Fruit fly (Drosophila melanogaster) whole organism, wandering third instar larva: ENCODE results near the gene Or65c.

Experiments
- Abd-B ChIP-seq: fragments of >200 bp; optimal IDR thresholded peaks from 2 replicates; lab custom pipeline; 2017; ENCODE audit warnings: missing biosample characterization, missing genetic modification characterization
- CG32264 ChIP-seq: fragments of 200-800 bp; sonication (Bioruptor generic); optimal IDR thresholded peaks from 2 replicates; lab custom pipeline; 2016; ENCODE audit warnings: missing biosample characterization, missing genetic modification characterization
- CG9705 ChIP-seq: fragments of 200-800 bp; sonication (Bioruptor generic); optimal IDR thresholded peaks from 2 replicates; lab custom pipeline; 2018; ENCODE audit warnings: missing biosample characterization, mild to moderate bottlenecking, missing genetic modification characterization
- CrebA ChIP-seq: fragments of 200-800 bp; sonication (Bioruptor generic); optimal IDR thresholded peaks from 2 replicates; lab custom pipeline; 2016; ENCODE audit warnings: missing biosample characterization, mild to moderate bottlenecking, missing genetic modification characterization, borderline replicate concordance
- Dfd ChIP-seq: fragments of >200 bp; optimal IDR thresholded peaks from 2 replicates; lab custom pipeline; 2017; ENCODE audit warnings: missing biosample characterization, missing genetic modification characterization
- Dif ChIP-seq: fragments of 200-275, 200-300 bp; sonication (Bioruptor generic); optimal IDR thresholded peaks from 2 replicates; lab custom pipeline; 2018; ENCODE audit warnings: missing biosample characterization, missing genetic modification characterization; ENCODE audit not compliant: partially characterized antibody
- GATAd ChIP-seq: sonication (Bioruptor generic); optimal IDR thresholded peaks from 2 replicates; lab custom pipeline; 2016; ENCODE audit warnings: missing biosample characterization, missing genetic modification characterization
- HLH106 ChIP-seq: fragments of 200-800 bp; optimal IDR thresholded peaks from 3 replicates; lab custom pipeline; 2019; ENCODE audit warnings: missing biosample characterization, mild to moderate bottlenecking, missing genetic modification characterization, moderate library complexity
- Hnf4 ChIP-seq: fragments of 200-800 bp; sonication (Bioruptor generic); optimal IDR thresholded peaks from 2 replicates; lab custom pipeline; 2016; ENCODE audit warnings: missing biosample characterization, mild to moderate bottlenecking, missing genetic modification characterization
- Hr78 ChIP-seq: fragments of >200 bp; optimal IDR thresholded peaks from 2 replicates; lab custom pipeline; 2017; ENCODE audit warnings: missing biosample characterization, missing genetic modification characterization
- Hr83 ChIP-seq: fragments of 200-300 bp; sonication (Bioruptor generic); optimal IDR thresholded peaks from 2 replicates; lab custom pipeline; 2016; ENCODE audit warnings: missing biosample characterization, mild to moderate bottlenecking, missing genetic modification characterization, moderate library complexity; ENCODE audit not compliant: poor library complexity, severe bottlenecking
- Jra ChIP-seq: sonication (Bioruptor generic); optimal IDR thresholded peaks from 2 replicates; lab custom pipeline; 2016; ENCODE audit warnings: missing biosample characterization, missing genetic modification characterization
- Mio ChIP-seq: sonication (Bioruptor generic); optimal IDR thresholded peaks from 2 replicates; lab custom pipeline; 2016; ENCODE audit warnings: missing biosample characterization, missing genetic modification characterization
- Myc ChIP-seq: fragments of >200 bp; optimal IDR thresholded peaks from 2 replicates; lab custom pipeline; 2017
- N ChIP-seq: fragments of >200 bp; optimal IDR thresholded peaks from 2 replicates; lab custom pipeline; 2018; ENCODE audit warnings: missing biosample characterization, missing external identifiers, missing genetic modification characterization
- OdsH ChIP-seq: fragments of 200-800 bp; sonication (Bioruptor generic); optimal IDR thresholded peaks from 2 replicates; lab custom pipeline; 2016; ENCODE audit warnings: missing biosample characterization, mild to moderate bottlenecking, missing genetic modification characterization
- Rel ChIP-seq, 2 experiments: fragments of 200-800 bp; sonication (Bioruptor generic) in 1 of 2; optimal IDR thresholded peaks; 2 replicates in 1 of 2; 3 replicates in 1 of 2; lab custom pipeline; 2016 to 2019; ENCODE audit warnings: mild to moderate bottlenecking in 2 of 2, missing biosample characterization in 2 of 2, missing genetic modification characterization in 2 of 2, moderate library complexity in 1 of 2
- Sp1 ChIP-seq: fragments of 200-800 bp; sonication (Bioruptor generic); optimal IDR thresholded peaks from 3 replicates; lab custom pipeline; 2019; ENCODE audit warnings: missing biosample characterization, mild to moderate bottlenecking, missing genetic modification characterization, moderate library complexity
- Vsx2 ChIP-seq: fragments of 200-300, 225-300 bp; sonication (Bioruptor generic); optimal IDR thresholded peaks from 2 replicates; lab custom pipeline; 2018; ENCODE audit warnings: missing biosample characterization, missing genetic modification characterization; ENCODE audit not compliant: partially characterized antibody
- br ChIP-seq: fragments of 200-800 bp; sonication (Bioruptor generic); optimal IDR thresholded peaks from 2 replicates; lab custom pipeline; 2016; ENCODE audit warnings: missing biosample characterization, missing genetic modification characterization
- brk ChIP-seq: fragments of 200-800 bp; sonication (Bioruptor generic); optimal IDR thresholded peaks from 2 replicates; lab custom pipeline; 2016; ENCODE audit warnings: missing biosample characterization, mild to moderate bottlenecking, missing genetic modification characterization
- dl ChIP-seq, 2 experiments: fragments of 175-275, 200-275 bp in 1 of 2; fragments of 200-275 bp in 1 of 2; sonication (Bioruptor generic); optimal IDR thresholded peaks; lab custom pipeline; 2018; ENCODE audit warnings: mild to moderate bottlenecking in 2 of 2, missing biosample characterization in 2 of 2, missing genetic modification characterization in 2 of 2, moderate library complexity in 2 of 2; ENCODE audit not compliant: partially characterized antibody in 2 of 2, insufficient read depth in 1 of 2
- dmrt93B ChIP-seq: fragments of 200-800 bp; sonication (Bioruptor generic); optimal IDR thresholded peaks from 2 replicates; lab custom pipeline; 2018; ENCODE audit warnings: missing biosample characterization, mild to moderate bottlenecking, missing genetic modification characterization
- dsf ChIP-seq: sonication (Bioruptor generic); optimal IDR thresholded peaks from 2 replicates; lab custom pipeline; 2016; ENCODE audit warnings: missing biosample characterization, missing genetic modification characterization, borderline replicate concordance
- ey ChIP-seq: fragments of 200-800 bp; sonication (Bioruptor generic); optimal IDR thresholded peaks from 2 replicates; lab custom pipeline; 2016; ENCODE audit warnings: missing biosample characterization, missing genetic modification characterization
- foxo ChIP-seq, 2 experiments: fragments of 200-800 bp; sonication (Bioruptor generic); optimal IDR thresholded peaks; 2 replicates in 1 of 2; 3 replicates in 1 of 2; lab custom pipeline; 2016 to 2017; ENCODE audit warnings: missing biosample characterization in 2 of 2, missing genetic modification characterization in 2 of 2
- fru ChIP-seq: fragments of 200-800 bp; sonication (Bioruptor generic); optimal IDR thresholded peaks from 3 replicates; lab custom pipeline; 2016; ENCODE audit warnings: missing biosample characterization, mild to moderate bottlenecking, missing genetic modification characterization
- h ChIP-seq: fragments of 200-800 bp; sonication (Bioruptor generic); optimal IDR thresholded peaks from 3 replicates; lab custom pipeline; 2016; ENCODE audit warnings: missing biosample characterization, mild to moderate bottlenecking, missing genetic modification characterization
- jim ChIP-seq: fragments of 175-275, 200-325 bp; sonication (Bioruptor generic); optimal IDR thresholded peaks from 2 replicates; lab custom pipeline; 2016; ENCODE audit warnings: missing biosample characterization, mild to moderate bottlenecking, missing genetic modification characterization
- lola ChIP-seq: fragments of >200 bp; optimal IDR thresholded peaks from 2 replicates; lab custom pipeline; 2017; ENCODE audit warnings: missing biosample characterization, missing genetic modification characterization
- pan ChIP-seq: fragments of >200 bp; optimal IDR thresholded peaks from 2 replicates; lab custom pipeline; 2017
- psq ChIP-seq: fragments of 200-800 bp; sonication (Bioruptor generic); optimal IDR thresholded peaks from 3 replicates; lab custom pipeline; 2017; ENCODE audit warnings: missing biosample characterization, mild to moderate bottlenecking, missing genetic modification characterization, moderate library complexity
- rgr ChIP-seq: fragments of 200-800 bp; sonication (Bioruptor generic); optimal IDR thresholded peaks from 3 replicates; lab custom pipeline; 2016; ENCODE audit warnings: missing biosample characterization, mild to moderate bottlenecking, missing genetic modification characterization
- sage ChIP-seq: fragments of 200-800 bp; sonication (Bioruptor generic); optimal IDR thresholded peaks from 2 replicates; lab custom pipeline; 2016; ENCODE audit warnings: missing biosample characterization, mild to moderate bottlenecking, missing genetic modification characterization
- sv ChIP-seq: fragments of 200-800 bp; sonication (Bioruptor generic); optimal IDR thresholded peaks from 3 replicates; lab custom pipeline; 2016; ENCODE audit warnings: missing biosample characterization, missing genetic modification characterization
- tai ChIP-seq: sonication (Bioruptor generic); optimal IDR thresholded peaks from 2 replicates; lab custom pipeline; 2016; ENCODE audit warnings: missing biosample characterization, missing genetic modification characterization
- usp ChIP-seq: fragments of >200 bp; optimal IDR thresholded peaks from 2 replicates; lab custom pipeline; 2017; ENCODE audit warnings: missing biosample characterization, missing genetic modification characterization
- woc ChIP-seq: sonication (Bioruptor generic); optimal IDR thresholded peaks from 2 replicates; lab custom pipeline; 2016; ENCODE audit warnings: missing biosample characterization, mild to moderate bottlenecking, missing genetic modification characterization

Or65c gene

dm6 chr3L:6358501-6358900, 31.1 kb downstream of the Or65c start (continued):
- peak; percentile 70 for TF ChIP-seq rgr
- TF ChIP-seq psq (GFP tag; lab: Kevin White, UChicago) = peak; percentile 24
- TF ChIP-seq Jra = peak; percentile 2
- TF ChIP-seq Vsx2 (GFP tag; lab: Kevin White, UChicago) = no peak
- peak; percentile 60 for TF ChIP-seq Hnf4 (GFP tag; lab: Kevin White, UChicago)

- TF ChIP-seq dsf (GFP tag; lab: Kevin White, UChicago) (no peak), Sp1 (GFP tag; lab: Kevin White, UChicago) (peak; percentile 84), OdsH (GFP tag; lab: Kevin White, UChicago) (peak; percentile 64), GATAd (no peak), brk (GFP tag; lab: Kevin White, UChicago) (no peak), h (GFP tag; lab: Kevin White, UChicago) (peak; percentile 63), Hnf4 (GFP tag; lab: Kevin White, UChicago) (peak; percentile 64), Vsx2 (GFP tag; lab: Kevin White, UChicago) (no peak), jim (no peak), usp (GFP tag; lab: Kevin White, UChicago) (no peak), CG32264 (GFP tag; lab: Kevin White, UChicago) (no peak), Hr78 (GFP tag; lab: Kevin White, UChicago) (no peak), N (GFP tag; lab: Kevin White, UChicago) (no peak), Abd-B (GFP tag; lab: Kevin White, UChicago) (no peak), sv (GFP tag; lab: Kevin White, UChicago) (no peak), br (GFP tag; lab: Kevin White, UChicago) (peak; percentile 61), psq (GFP tag; lab: Kevin White, UChicago) (peak; percentile 59), foxo (GFP tag; optimal IDR thresholded peaks at IDR 0.05; lab: Kevin White, UChicago) (peak in 1 of 2 experiments; percentile 89), HLH106 (tag; lab: Kevin White, UChicago) (peak; percentile 74), pan (lab: Kevin White, UChicago) (no peak), dmrt93B (GFP tag; lab: Kevin White, UChicago) (peak; percentile 71), Myc (lab: Kevin White, UChicago) (no peak), Jra (peak; percentile 40), woc (peak; percentile 46), ey (peak; percentile 60), fru (peak; percentile 88), lola (GFP tag; lab: Kevin White, UChicago) (no peak), CrebA (GFP tag; lab: Kevin White, UChicago) (no peak), rgr (peak; percentile 59), Mio (GFP tag; lab: Kevin White, UChicago) (no peak), CG9705 (peak; percentile 79), Dif (GFP tag; lab: Kevin White, UChicago) (no peak), Dfd (GFP tag; lab: Kevin White, UChicago) (no peak), dl (GFP tag; optimal IDR thresholded peaks at IDR 0.05; lab: Kevin White, UChicago; ENCODE audit: insufficient read depth in 1 of 2, partially characterized antibody in 2 of 2) (no peak), sage (GFP tag; lab: Kevin White, UChicago) (peak; percentile 31), tai (GFP tag; lab: Kevin White, UChicago) (no peak), Rel (GFP tag; optimal IDR thresholded peaks at IDR 0.05; lab: Kevin White, UChicago) (no peak), Rel (tag; optimal IDR thresholded peaks at IDR 0.05; lab: Kevin White, UChicago) (no peak), Hr83 (GFP tag; lab: Kevin White, UChicago) (no peak)
- TF ChIP-seq, all 38 proteins: peak for 16
Measured at dm6 chr3L:6359205-6359604, 31.8 kb downstream of the Or65c start.

DNA sequence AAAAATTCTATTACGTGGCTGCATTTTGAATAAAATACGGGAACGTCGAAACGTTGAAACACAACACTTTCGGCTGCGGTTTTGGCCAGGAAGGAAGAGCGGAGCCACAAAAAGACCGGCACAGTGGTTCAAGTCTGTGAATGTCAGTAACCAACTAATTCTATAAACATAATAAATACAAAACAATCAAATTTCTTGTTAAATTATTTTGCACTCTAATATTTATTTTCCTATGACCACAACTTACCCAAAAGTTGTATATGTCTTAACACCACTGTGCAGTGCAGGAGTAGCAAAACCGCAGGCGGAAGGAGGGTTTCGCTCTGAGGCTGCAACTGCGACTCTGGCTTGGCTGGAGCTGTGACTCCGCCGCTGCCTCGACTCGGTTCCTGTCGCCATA, 36.2 kb downstream of the Or65c start:
- TF ChIP-seq sage (GFP tag; lab: Kevin White, UChicago) = peak; percentile 67
- TF ChIP-seq Hr78 (GFP tag; lab: Kevin White, UChicago) = no peak
- peak; percentile 50 for TF ChIP-seq tai (GFP tag; lab: Kevin White, UChicago)
- TF ChIP-seq fru = peak; percentile 87
- TF ChIP-seq Sp1 (GFP tag; lab: Kevin White, UChicago) = peak; percentile 65
- peak; percentile 55 for TF ChIP-seq psq (GFP tag; lab: Kevin White, UChicago)
- peak; percentile 28 for TF ChIP-seq CrebA (GFP tag; lab: Kevin White, UChicago)
- no peak for TF ChIP-seq N (GFP tag; lab: Kevin White, UChicago)
- no peak for TF ChIP-seq GATAd
- TF ChIP-seq usp (GFP tag; lab: Kevin White, UChicago) = no peak
- TF ChIP-seq Abd-B (GFP tag; lab: Kevin White, UChicago) = no peak
- no peak for TF ChIP-seq Vsx2 (GFP tag; lab: Kevin White, UChicago)
- no peak for TF ChIP-seq sv (GFP tag; lab: Kevin White, UChicago)
- TF ChIP-seq foxo (GFP tag; optimal IDR thresholded peaks at IDR 0.05; lab: Kevin White, UChicago) = peak; percentile 30 to 85
- TF ChIP-seq Rel (GFP tag; optimal IDR thresholded peaks at IDR 0.05; lab: Kevin White, UChicago) = peak; percentile 36
- TF ChIP-seq Rel (tag; optimal IDR thresholded peaks at IDR 0.05; lab: Kevin White, UChicago) = no peak
- peak; percentile 59 for TF ChIP-seq dmrt93B (GFP tag; lab: Kevin White, UChicago)
- TF ChIP-seq h (GFP tag; lab: Kevin White, UChicago) = peak; percentile 86
- no peak for TF ChIP-seq pan (lab: Kevin White, UChicago)
- peak; percentile 73 for TF ChIP-seq ey
- peak; percentile 69 for TF ChIP-seq brk (GFP tag; lab: Kevin White, UChicago)
- peak; percentile 83 for TF ChIP-seq rgr
- TF ChIP-seq Hr83 (GFP tag; lab: Kevin White, UChicago) = no peak
- TF ChIP-seq Hnf4 (GFP tag; lab: Kevin White, UChicago) = peak; percentile 75
- TF ChIP-seq CG32264 (GFP tag; lab: Kevin White, UChicago) = peak; percentile 22
- no peak for TF ChIP-seq Dif (GFP tag; lab: Kevin White, UChicago)
- peak; percentile 68 for TF ChIP-seq HLH106 (tag; lab: Kevin White, UChicago)
- TF ChIP-seq OdsH (GFP tag; lab: Kevin White, UChicago) = peak; percentile 76
- TF ChIP-seq lola (GFP tag; lab: Kevin White, UChicago) = no peak
- TF ChIP-seq woc = peak; percentile 66
- TF ChIP-seq CG9705 = peak; percentile 43
- peak; percentile 52 for TF ChIP-seq Jra
- no peak for TF ChIP-seq Dfd (GFP tag; lab: Kevin White, UChicago)
- no peak for TF ChIP-seq dl (GFP tag; optimal IDR thresholded peaks at IDR 0.05; lab: Kevin White, UChicago; ENCODE audit: insufficient read depth in 1 of 2, partially characterized antibody in 2 of 2)
- TF ChIP-seq br (GFP tag; lab: Kevin White, UChicago) = peak; percentile 76
- TF ChIP-seq Myc (lab: Kevin White, UChicago) = no peak
